Fruit fly (Drosophila melanogaster) whole organism, larva: ENCODE results near the gene bnb.
A peak's percentile ranks its signal among the peaks of the same experiment; 100 is the strongest.

Source experiments
- noc ChIP-seq: fragments of 200-800 bp; sonication (Bioruptor generic); optimal IDR thresholded peaks from 3 replicates; lab custom pipeline; 2019; ENCODE audit warnings: missing biosample characterization, mild to moderate bottlenecking, missing genetic modification characterization, moderate library complexity

The bnb gene

DNA sequence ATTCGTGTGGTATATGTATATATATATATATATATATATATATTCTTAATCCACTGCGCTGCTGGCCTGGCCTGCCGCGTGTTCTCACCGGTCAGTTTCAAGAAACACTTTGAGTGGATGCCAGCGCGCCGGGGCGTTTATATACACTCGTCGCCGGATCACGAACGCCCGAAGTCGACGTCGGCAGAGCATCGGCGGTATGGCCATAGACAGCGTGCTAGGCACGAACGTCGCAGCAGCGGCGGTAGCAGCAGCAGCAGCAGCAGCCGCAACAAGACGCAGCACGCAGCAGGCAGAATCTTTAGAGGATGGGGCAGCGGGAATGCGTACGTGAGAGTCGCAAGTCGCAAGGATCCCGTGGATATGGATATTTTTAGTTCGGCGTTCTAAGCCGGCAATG is at the start of gene bnb:
TSS of gene bnb (minus strand) at position 121 of the 400 bp plus-strand sequence.
- no peak for TF ChIP-seq noc

dm6 chrX:18843229-18844033 is 45.9 kb upstream of the bnb start, which contains the start of gene htk:
htk (plus strand) TSS chrX:18843663.
- no peak for TF ChIP-seq noc

- no peak for TF ChIP-seq noc
Measured at dm6 chrX:18838929-18839576, 41.6 kb upstream of the bnb start.

DNA sequence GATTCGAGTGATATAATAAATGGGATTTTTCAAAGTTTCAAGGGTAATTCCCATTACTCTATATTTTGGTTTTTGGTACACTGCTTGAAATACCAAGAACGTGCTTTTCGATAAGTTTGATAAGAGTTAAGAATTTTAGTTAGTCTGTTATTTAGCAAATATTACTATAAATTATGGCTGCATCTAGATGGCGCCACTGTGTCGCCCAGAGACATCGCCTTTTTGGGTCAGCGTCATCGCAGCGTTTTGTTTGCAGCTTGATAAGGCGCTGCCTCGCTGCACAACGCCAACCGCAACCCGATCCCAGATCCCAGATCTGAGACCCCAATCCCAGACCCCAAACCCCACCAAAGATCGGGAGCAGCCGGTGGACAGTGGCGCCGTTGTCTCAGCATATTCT is 41.0 kb upstream of the bnb start:
- TF ChIP-seq noc, result no peak

DNA sequence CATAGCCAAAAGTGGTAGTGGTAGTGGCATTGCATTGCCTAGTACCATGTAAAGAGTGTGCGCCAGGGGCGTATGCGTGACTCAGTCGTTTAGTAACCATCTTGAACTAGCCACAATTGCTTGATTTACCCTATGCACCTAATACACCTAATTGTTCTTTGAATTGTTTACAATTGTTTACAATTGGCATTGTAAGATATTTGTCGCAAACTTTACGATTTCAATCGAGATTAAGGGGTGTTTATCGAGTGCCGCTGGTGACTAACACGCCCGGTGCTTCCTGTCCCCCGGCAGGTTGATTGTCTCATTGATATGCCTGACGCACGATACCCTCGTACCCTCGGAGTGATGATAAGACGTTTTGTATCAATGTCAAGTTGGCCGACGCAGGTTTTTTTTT is 39.6 kb upstream of the bnb start:
- peak; percentile 37 for TF ChIP-seq noc

dm6 chrX:18836315-18836714 is 38.8 kb upstream of the bnb start:
- TF ChIP-seq noc, result no peak

DNA sequence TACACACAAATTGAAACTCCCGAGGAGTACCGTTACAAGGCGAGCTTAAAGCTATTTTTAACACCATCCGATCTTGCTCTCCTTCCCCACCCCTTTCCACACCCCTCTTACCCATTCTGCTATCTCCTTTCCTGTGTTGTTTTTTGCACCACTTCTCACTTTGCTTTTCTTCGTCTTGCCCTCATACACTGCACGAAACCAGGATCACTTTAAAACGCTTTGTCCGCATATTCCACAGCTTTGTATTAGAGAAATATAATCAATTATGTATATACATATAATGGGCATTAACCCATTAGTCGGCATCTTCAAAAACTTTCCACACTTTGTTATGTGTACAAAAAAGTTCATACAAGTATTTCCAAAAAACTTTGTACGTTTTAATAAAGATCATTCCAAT is 38.0 kb upstream of the bnb start:
- no peak for TF ChIP-seq noc

- no peak for TF ChIP-seq noc
Measured at dm6 chrX:18835003-18835402, 37.5 kb upstream of the bnb start.

DNA sequence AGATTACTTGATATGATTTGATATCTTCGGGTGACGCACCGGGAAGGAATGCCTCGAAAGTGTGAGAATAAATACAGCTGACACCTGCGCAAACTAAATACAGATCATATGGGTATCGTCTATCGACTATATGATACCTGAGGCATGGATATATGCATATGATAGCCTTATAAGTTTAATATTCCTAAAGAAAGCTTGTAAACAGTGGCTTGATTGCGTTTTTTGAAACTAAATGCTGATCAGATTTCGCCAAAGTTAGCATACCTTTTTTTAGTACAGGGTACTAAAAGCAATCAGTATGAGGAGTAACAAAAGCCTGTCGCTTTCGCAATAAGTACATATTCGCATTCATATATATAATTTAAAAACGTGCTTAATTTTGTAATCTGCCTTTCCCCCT is 36.9 kb upstream of the bnb start:
- no peak for TF ChIP-seq noc

DNA sequence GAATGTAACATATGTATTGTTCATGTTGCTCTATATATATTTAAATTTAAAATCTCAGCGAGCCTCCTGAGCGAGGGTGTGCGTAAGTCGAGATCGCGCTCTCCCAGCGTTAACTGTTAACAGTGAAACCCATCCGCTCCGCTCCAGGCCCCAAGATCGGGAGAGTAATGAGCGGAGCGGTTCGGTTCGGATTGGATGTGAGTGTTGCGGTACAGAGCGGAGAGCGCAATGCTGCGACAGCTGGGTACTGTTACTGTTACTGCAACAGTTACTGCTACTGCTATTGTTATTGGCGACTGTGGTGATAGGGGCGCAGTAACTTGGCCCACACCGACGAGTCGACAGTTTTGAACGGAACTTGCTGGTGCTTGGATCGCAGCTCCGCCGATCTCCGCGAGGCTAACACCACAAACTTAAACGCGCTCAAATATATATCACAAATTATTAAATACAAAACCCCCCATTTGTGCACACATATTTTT is 34.9 kb upstream of the bnb start, which contains the start of gene Pvf1:
TSS of gene Pvf1 (plus strand) at position 312 of the 482 bp plus-strand sequence.
- TF ChIP-seq noc, result no peak

- no peak for TF ChIP-seq noc
Measured at dm6 chrX:18830396-18830795, 32.9 kb upstream of the bnb start, which contains the start of gene CG7101. CG7101 (plus strand) TSS chrX:18830591.

DNA sequence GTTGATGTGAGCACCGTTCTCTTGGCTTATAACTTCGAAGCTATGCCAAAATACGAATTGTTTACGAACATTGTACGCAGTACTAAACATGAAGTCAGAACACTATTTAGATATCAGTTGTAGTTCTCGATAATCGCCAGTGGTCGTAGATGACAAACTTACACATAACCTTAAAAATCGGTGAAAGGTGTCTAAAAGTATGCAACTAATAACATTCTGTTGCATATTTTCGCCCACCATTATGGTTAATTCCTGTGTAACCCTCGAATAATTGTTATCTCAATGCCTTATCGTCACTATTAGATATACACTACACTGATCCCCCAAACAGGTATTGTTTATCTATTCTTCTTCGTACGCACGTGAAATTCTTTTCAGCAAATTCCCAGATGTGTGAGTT is 17.5 kb upstream of the bnb start:
- no peak for TF ChIP-seq noc

DNA sequence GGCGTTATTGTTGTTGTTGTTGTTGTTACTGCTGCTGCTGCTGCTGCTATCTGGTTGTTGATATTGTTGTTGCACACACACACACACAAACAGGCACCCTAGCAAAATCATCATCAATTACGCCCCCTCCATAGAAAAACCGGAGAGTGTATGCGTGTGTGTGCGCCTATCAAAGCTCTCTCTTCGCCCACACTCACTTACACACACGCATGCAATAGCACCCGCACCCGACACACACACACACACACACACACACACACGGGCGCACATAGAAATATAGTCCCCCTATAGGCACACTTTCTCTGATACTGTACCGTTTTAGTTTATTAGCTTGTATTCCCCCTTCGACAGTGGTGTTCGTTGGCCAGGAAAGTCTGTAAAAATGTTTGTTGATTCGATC is 16.9 kb upstream of the bnb start:
- TF ChIP-seq noc, result no peak

dm6 chrX:18813049-18813448 is 15.6 kb upstream of the bnb start, which contains the start of gene CG42450:
CG42450 (plus strand) TSS chrX:18813297.
- no peak for TF ChIP-seq noc

- TF ChIP-seq noc, result no peak
Measured at dm6 chrX:18812111-18812510, 14.6 kb upstream of the bnb start.

dm6 chrX:18806365-18806764 is 8.9 kb upstream of the bnb start, which contains the start of gene CG7058:
CG7058 (plus strand) TSS chrX:18806694.
- TF ChIP-seq noc, result no peak

DNA sequence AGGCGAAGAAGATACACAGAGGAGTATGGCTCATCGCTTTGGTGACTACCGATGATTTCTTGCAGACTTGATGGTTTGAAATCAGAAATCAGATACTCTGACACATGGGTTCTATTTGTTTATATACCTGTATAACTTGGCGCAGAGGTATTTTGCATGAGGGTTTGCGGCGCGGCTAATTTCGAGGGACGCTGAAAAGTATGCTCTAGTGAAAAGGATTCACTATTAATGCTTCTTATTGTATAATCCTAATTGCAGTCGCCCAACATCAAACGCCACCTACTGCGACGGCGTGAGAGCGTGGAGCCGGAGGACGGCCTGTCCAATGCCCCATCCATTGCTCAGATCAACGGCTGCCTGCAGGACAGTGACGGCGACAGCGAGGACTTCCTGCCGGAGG is 7.5 kb upstream of the bnb start:
- no peak for TF ChIP-seq noc

DNA sequence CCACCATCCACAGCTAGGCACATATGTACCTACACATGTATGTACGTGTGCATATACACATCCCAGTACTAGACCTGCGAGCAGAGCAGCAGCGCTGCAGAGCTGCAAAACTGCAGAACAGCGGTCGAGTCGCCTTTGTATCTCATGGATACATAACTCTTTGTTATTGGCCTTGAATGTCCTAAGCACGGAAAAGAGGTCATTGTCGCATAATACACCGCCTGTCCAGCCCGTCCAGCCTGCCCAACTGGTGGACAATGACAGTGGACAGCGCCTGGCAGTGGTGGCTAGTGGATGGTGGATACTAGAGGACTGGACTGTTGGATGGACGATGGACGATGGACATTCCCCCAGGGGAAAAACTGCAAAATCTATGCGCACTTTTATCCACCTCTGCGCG is 3.8 kb upstream of the bnb start:
- no peak for TF ChIP-seq noc
